Worm (Caenorhabditis elegans) whole organism, L1 larva: ENCODE data around the gene B0432.8.

Source experiments
- C04F5.9 ChIP-seq: sonication (generic microtip); optimal IDR thresholded peaks from 2 replicates; lab custom pipeline; 2016; ENCODE audit warnings: missing genetic modification characterization, missing compliant biosample characterization
- C34B4.2 ChIP-seq: sonication (generic microtip); optimal IDR thresholded peaks from 2 replicates; lab custom pipeline; 2017; ENCODE audit warnings: mild to moderate bottlenecking, missing genetic modification characterization, missing compliant biosample characterization
- F16B12.6 ChIP-seq: fragments of 150-350 bp; optimal IDR thresholded peaks from 2 replicates; lab custom pipeline; 2014; ENCODE audit warnings: missing biosample characterization, missing genetic modification characterization
- Y116A8C.19 ChIP-seq: sonication (generic microtip); optimal IDR thresholded peaks from 2 replicates; lab custom pipeline; 2016; ENCODE audit warnings: missing compliant biosample characterization, missing genetic modification characterization, borderline replicate concordance
- aha-1 ChIP-seq: fragments of 150-350 bp; optimal IDR thresholded peaks from 2 replicates; lab custom pipeline; 2014; ENCODE audit warnings: missing biosample characterization, missing genetic modification characterization
- alr-1 ChIP-seq: fragments of 200-800 bp; sonication (Bioruptor generic); optimal IDR thresholded peaks from 2 replicates; lab custom pipeline; 2018; ENCODE audit warnings: borderline replicate concordance, mild to moderate bottlenecking, missing genetic modification characterization, missing compliant biosample characterization
- aly-2 ChIP-seq: fragments of 150-350 bp; optimal IDR thresholded peaks from 2 replicates; lab custom pipeline; 2014; ENCODE audit warnings: missing biosample characterization, missing genetic modification characterization
- ama-1 ChIP-seq: fragments of 150-350 bp; optimal IDR thresholded peaks from 2 replicates; lab custom pipeline; 2014
- ceh-63 ChIP-seq: fragments of 200-800 bp; sonication (Bioruptor generic); optimal IDR thresholded peaks from 2 replicates; lab custom pipeline; 2018; ENCODE audit warnings: mild to moderate bottlenecking, missing genetic modification characterization, missing compliant biosample characterization
- ceh-8 ChIP-seq: fragments of 200-800 bp; sonication (Bioruptor generic); optimal IDR thresholded peaks from 2 replicates; lab custom pipeline; 2018; ENCODE audit warnings: mild to moderate bottlenecking, missing genetic modification characterization, moderate library complexity, missing compliant biosample characterization
- ceh-82 ChIP-seq, 3 experiments: fragments of 150-350 bp in 1 of 3; sonication (generic microtip) in 2 of 3; optimal IDR thresholded peaks; 2 replicates each; lab custom pipeline; 2014 to 2017; ENCODE audit warnings: missing biosample characterization in 3 of 3, missing genetic modification characterization in 3 of 3
- dpl-1 ChIP-seq, 3 experiments: fragments of 150-350 bp in 2 of 3; sonication (generic microtip) in 1 of 3; optimal IDR thresholded peaks; 2 replicates each; lab custom pipeline; 2014 to 2017; ENCODE audit warnings: missing biosample characterization in 3 of 3, missing genetic modification characterization in 3 of 3, missing genetic modification reagents in 3 of 3
- dsc-1 ChIP-seq: sonication (generic microtip); optimal IDR thresholded peaks from 2 replicates; lab custom pipeline; 2016; ENCODE audit warnings: mild to moderate bottlenecking, missing genetic modification characterization, missing compliant biosample characterization
- efl-3 ChIP-seq: fragments of 200-800 bp; sonication (Bioruptor generic); optimal IDR thresholded peaks from 2 replicates; lab custom pipeline; 2018; ENCODE audit warnings: mild to moderate bottlenecking, missing genetic modification characterization, missing compliant biosample characterization
- elt-2 ChIP-seq: sonication (generic microtip); optimal IDR thresholded peaks from 2 replicates; lab custom pipeline; 2016; ENCODE audit warnings: missing genetic modification characterization, mild to moderate bottlenecking, inconsistent platforms, missing compliant biosample characterization, missing genetic modification reagents
- ets-5 ChIP-seq: fragments of 200-800 bp; sonication (Bioruptor generic); IDR thresholded peaks from 2 replicates; pipeline ENCODE4 v1.3.6; 2022; ENCODE audit warnings: missing genetic modification characterization, missing compliant biosample characterization
- fkh-4 ChIP-seq: sonication (generic microtip); optimal IDR thresholded peaks from 2 replicates; lab custom pipeline; 2016; ENCODE audit warnings: missing compliant biosample characterization, missing genetic modification characterization, borderline replicate concordance
- fkh-8 ChIP-seq: sonication (generic microtip); optimal IDR thresholded peaks from 2 replicates; lab custom pipeline; 2016; ENCODE audit warnings: mild to moderate bottlenecking, missing genetic modification characterization, missing compliant biosample characterization
- hlh-4 ChIP-seq: sonication (generic microtip); optimal IDR thresholded peaks from 2 replicates; lab custom pipeline; 2016; ENCODE audit warnings: mild to moderate bottlenecking, missing genetic modification characterization, missing compliant biosample characterization
- hpl-2 ChIP-seq: fragments of 150-350 bp; optimal IDR thresholded peaks from 2 replicates; lab custom pipeline; 2014; ENCODE audit warnings: missing biosample characterization, missing genetic modification reagents, missing genetic modification characterization
- irx-1 ChIP-seq: sonication (generic microtip); optimal IDR thresholded peaks from 2 replicates; lab custom pipeline; 2016; ENCODE audit warnings: missing genetic modification characterization, missing compliant biosample characterization
- isw-1 ChIP-seq: fragments of 200-800 bp; sonication (Bioruptor generic); IDR thresholded peaks from 2 replicates; pipeline ENCODE4 v1.3.6; 2022; ENCODE audit warnings: missing genetic modification characterization, missing compliant biosample characterization
- jun-1 ChIP-seq: fragments of 150-350 bp; optimal IDR thresholded peaks from 2 replicates; lab custom pipeline; 2014; ENCODE audit warnings: missing biosample characterization, missing genetic modification reagents, missing genetic modification characterization
- lin-13 ChIP-seq: fragments of 150-350 bp; optimal IDR thresholded peaks from 2 replicates; lab custom pipeline; 2014; ENCODE audit warnings: missing biosample characterization, missing genetic modification reagents, missing genetic modification characterization
- lin-39 ChIP-seq: fragments of 150-350 bp; optimal IDR thresholded peaks from 2 replicates; lab custom pipeline; 2014; ENCODE audit warnings: missing biosample characterization, missing genetic modification reagents, missing genetic modification characterization
- lir-3 ChIP-seq: sonication (generic microtip); optimal IDR thresholded peaks from 2 replicates; lab custom pipeline; 2016; ENCODE audit warnings: mild to moderate bottlenecking, missing genetic modification characterization, moderate library complexity, missing compliant biosample characterization; ENCODE audit not compliant: poor library complexity
- lsy-2 ChIP-seq, 2 experiments: fragments of 150-350 bp; optimal IDR thresholded peaks; 2 replicates each; lab custom pipeline; 2014; ENCODE audit warnings: missing biosample characterization in 2 of 2, missing genetic modification characterization in 2 of 2
- mab-9 ChIP-seq: fragments of 200-800 bp; sonication (Bioruptor generic); IDR thresholded peaks from 2 replicates; pipeline ENCODE4 v1.3.6; 2022; ENCODE audit warnings: missing genetic modification reagents, missing genetic modification characterization, missing compliant biosample characterization
- mef-2 ChIP-seq: fragments of 150-350 bp; optimal IDR thresholded peaks from 2 replicates; lab custom pipeline; 2014; ENCODE audit warnings: missing biosample characterization, missing genetic modification characterization
- mep-1 ChIP-seq: fragments of 150-350 bp; optimal IDR thresholded peaks from 2 replicates; lab custom pipeline; 2014; ENCODE audit warnings: missing biosample characterization, missing genetic modification characterization
- nhr-12 ChIP-seq: sonication (generic microtip); optimal IDR thresholded peaks from 2 replicates; lab custom pipeline; 2017; ENCODE audit warnings: missing biosample characterization, missing genetic modification characterization
- nhr-20 ChIP-seq: sonication (generic microtip); optimal IDR thresholded peaks from 2 replicates; lab custom pipeline; 2016; ENCODE audit warnings: mild to moderate bottlenecking, missing genetic modification characterization, missing compliant biosample characterization
- nhr-28 ChIP-seq: fragments of 150-350 bp; optimal IDR thresholded peaks from 2 replicates; lab custom pipeline; 2014; ENCODE audit warnings: missing biosample characterization, missing genetic modification characterization
- nhr-47 ChIP-seq: sonication (generic microtip); optimal IDR thresholded peaks from 2 replicates; lab custom pipeline; 2016; ENCODE audit warnings: mild to moderate bottlenecking, missing genetic modification characterization, moderate library complexity, missing compliant biosample characterization
- nhr-71 ChIP-seq: sonication (generic microtip); optimal IDR thresholded peaks from 2 replicates; lab custom pipeline; 2016; ENCODE audit warnings: mild to moderate bottlenecking, missing genetic modification characterization, moderate library complexity, missing compliant biosample characterization
- nhr-76 ChIP-seq: sonication (generic microtip); optimal IDR thresholded peaks from 2 replicates; lab custom pipeline; 2017; ENCODE audit warnings: missing biosample characterization, missing genetic modification characterization
- nhr-77 ChIP-seq: fragments of 150-350 bp; optimal IDR thresholded peaks from 2 replicates; lab custom pipeline; 2014; ENCODE audit warnings: missing biosample characterization, missing genetic modification characterization
- nhr-85 ChIP-seq: sonication (generic microtip); peaks from one replicate; lab custom pipeline; 2016; ENCODE audit warnings: missing genetic modification characterization, inconsistent platforms, missing compliant biosample characterization
- nhr-90 ChIP-seq: sonication (generic microtip); optimal IDR thresholded peaks from 2 replicates; lab custom pipeline; 2016; ENCODE audit warnings: mild to moderate bottlenecking, missing genetic modification characterization, missing compliant biosample characterization; ENCODE audit not compliant: poor library complexity
- pqm-1 ChIP-seq: sonication (generic microtip); optimal IDR thresholded peaks from 3 replicates; lab custom pipeline; 2017; ENCODE audit warnings: missing biosample characterization, missing genetic modification characterization
- rnt-1 ChIP-seq: sonication (generic microtip); optimal IDR thresholded peaks from 2 replicates; lab custom pipeline; 2016; ENCODE audit warnings: mild to moderate bottlenecking, missing genetic modification characterization, moderate library complexity, missing compliant biosample characterization
- skn-1 ChIP-seq: fragments of 150-350 bp; optimal IDR thresholded peaks from 2 replicates; lab custom pipeline; 2014; ENCODE audit warnings: missing biosample characterization, missing genetic modification characterization
- snpc-4 ChIP-seq: fragments of 150-350 bp; optimal IDR thresholded peaks from 2 replicates; lab custom pipeline; 2014; ENCODE audit warnings: missing biosample characterization, missing genetic modification characterization
- snu-23 ChIP-seq: sonication (generic microtip); optimal IDR thresholded peaks from 2 replicates; lab custom pipeline; 2016; ENCODE audit warnings: missing genetic modification characterization, missing compliant biosample characterization
- sptf-1 ChIP-seq: fragments of 150-350 bp; optimal IDR thresholded peaks from 2 replicates; lab custom pipeline; 2014; ENCODE audit warnings: missing biosample characterization, missing genetic modification characterization
- swsn-7 ChIP-seq: sonication (generic microtip); optimal IDR thresholded peaks from 2 replicates; lab custom pipeline; 2016; ENCODE audit warnings: missing genetic modification characterization, missing compliant biosample characterization
- unc-30 ChIP-seq: sonication (generic microtip); optimal IDR thresholded peaks from 2 replicates; lab custom pipeline; 2017; ENCODE audit warnings: missing biosample characterization, missing genetic modification characterization
- unc-98 ChIP-seq: fragments of 200-800 bp; sonication (Bioruptor generic); IDR thresholded peaks from 2 replicates; pipeline ENCODE4 v1.3.6; 2022; ENCODE audit warnings: missing genetic modification characterization, missing compliant biosample characterization
- vab-15 ChIP-seq: sonication (generic microtip); optimal IDR thresholded peaks from 2 replicates; lab custom pipeline; 2017; ENCODE audit warnings: missing genotype, mild to moderate bottlenecking, missing genetic modification characterization, missing compliant biosample characterization
- xbp-1 ChIP-seq: sonication (generic microtip); optimal IDR thresholded peaks from 2 replicates; lab custom pipeline; 2016; ENCODE audit warnings: missing genetic modification characterization, missing compliant biosample characterization
- zag-1 ChIP-seq: fragments of 150-350 bp; optimal IDR thresholded peaks from 2 replicates; lab custom pipeline; 2014; ENCODE audit warnings: missing biosample characterization, missing genetic modification characterization
- ztf-4 ChIP-seq: fragments of 150-350 bp; optimal IDR thresholded peaks from 2 replicates; lab custom pipeline; 2014; ENCODE audit warnings: missing biosample characterization, missing genetic modification characterization

The B0432.8 gene

DNA sequence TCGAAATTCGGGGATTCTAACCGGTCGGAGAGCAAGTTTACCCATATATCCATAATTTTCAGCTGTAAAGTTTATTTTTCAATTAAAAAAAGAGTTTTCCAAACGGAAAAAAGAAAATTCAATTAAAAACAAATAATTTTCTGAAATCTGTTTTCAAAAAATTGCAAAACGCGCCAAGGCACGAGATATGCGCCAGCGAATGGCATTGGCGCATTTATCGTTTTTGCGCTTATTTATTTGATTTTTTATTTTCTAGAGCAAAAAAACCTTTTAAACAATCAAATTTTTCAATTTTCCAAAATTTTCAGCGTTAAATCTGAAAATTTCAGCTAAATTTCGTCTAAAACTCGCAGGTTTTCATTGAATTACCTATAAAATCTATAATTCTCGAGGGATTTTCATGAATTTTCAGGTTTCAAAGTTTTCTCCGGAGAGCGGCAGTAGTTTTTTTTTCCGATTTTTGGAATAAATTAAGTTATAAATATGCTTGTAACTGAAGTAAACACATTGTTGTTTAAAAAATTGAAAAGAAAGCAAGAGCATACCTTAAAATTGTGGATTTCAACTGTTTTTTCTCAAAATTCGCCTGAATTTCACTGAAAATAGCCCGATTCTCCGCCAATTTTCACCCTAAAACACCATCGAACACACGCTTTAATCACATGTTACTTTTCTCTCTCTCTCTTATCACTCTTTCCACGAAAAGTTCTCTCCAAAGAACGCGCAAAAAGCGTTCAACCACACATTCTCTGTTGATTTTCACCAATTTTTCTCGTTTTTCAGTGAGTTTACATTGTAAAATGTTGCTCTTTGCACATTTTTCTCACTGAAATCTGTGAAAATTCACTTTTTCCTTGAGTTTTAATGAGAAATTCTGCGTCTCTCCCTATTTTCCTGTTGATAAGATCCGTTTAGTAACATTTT lies 7.4 kb upstream of the B0432.8 start, which contains the start of gene B0432.10 (continued):
- TF ChIP-seq unc-30 (tag; lab: Kevin White, UChicago) (no peak), nhr-12 (tag; lab: Kevin White, UChicago) (no peak), nhr-28 (tag; lab: Kevin White, UChicago) (no peak), skn-1 (tag; lab: Kevin White, UChicago) (peak; percentile 95), swsn-7 (tag; lab: Kevin White, UChicago) (peak; percentile 89), snpc-4 (tag; lab: Kevin White, UChicago) (peak; percentile 84), aha-1 (tag; lab: Kevin White, UChicago) (peak; percentile 32), ets-5 (GFP tag; lab: Robert Waterston, UW) (no peak), vab-15 (no peak), irx-1 (tag; lab: Kevin White, UChicago) (peak; percentile 87), nhr-20 (tag; lab: Kevin White, UChicago) (peak; percentile 89), ceh-63 (GFP tag; lab: Kevin White, UChicago) (no peak), mab-9 (peak; percentile 82), efl-3 (GFP tag; lab: Kevin White, UChicago) (no peak), lir-3 (tag; lab: Kevin White, UChicago) (no peak), dpl-1 (GFP tag; optimal IDR thresholded peaks at IDR 0.05; lab: Kevin White, UChicago) (peak; percentile 97 to 98 (median 97)), pqm-1 (no peak), nhr-76 (tag; lab: Kevin White, UChicago) (no peak), jun-1 (tag; lab: Kevin White, UChicago) (peak; percentile 82), xbp-1 (tag; lab: Kevin White, UChicago) (peak; percentile 88), rnt-1 (tag; lab: Kevin White, UChicago) (peak; percentile 89), unc-98 (no peak), lsy-2 (tag; optimal IDR thresholded peaks at IDR 0.05; lab: Kevin White, UChicago) (peak; percentile 92), mef-2 (tag; lab: Kevin White, UChicago) (no peak), fkh-8 (tag; lab: Kevin White, UChicago) (peak; percentile 80), hpl-2 (GFP tag; lab: Kevin White, UChicago) (no peak), ztf-4 (peak; percentile 27), ceh-8 (GFP tag; lab: Kevin White, UChicago) (peak; percentile 61), fkh-4 (tag; lab: Kevin White, UChicago) (no peak), elt-2 (tag; lab: Kevin White, UChicago) (peak; percentile 52), nhr-71 (peak; percentile 91), nhr-90 (tag; lab: Kevin White, UChicago) (peak; percentile 86), zag-1 (tag; lab: Kevin White, UChicago) (no peak), isw-1 (peak; percentile 82), C04F5.9 (peak; percentile 65), lin-39 (peak; percentile 88), alr-1 (no peak), hlh-4 (tag; lab: Kevin White, UChicago) (no peak), nhr-85 (tag; lab: Kevin White, UChicago) (peak; percentile 90), C34B4.2 (tag; lab: Kevin White, UChicago) (no peak), sptf-1 (tag; lab: Kevin White, UChicago) (no peak), Y116A8C.19 (tag; lab: Kevin White, UChicago) (no peak), ceh-82 (tag; optimal IDR thresholded peaks at IDR 0.05; lab: Kevin White, UChicago) (peak; percentile 92 to 93 (median 93)), mep-1 (tag; lab: Kevin White, UChicago) (peak; percentile 99), snu-23 (GFP tag; lab: Kevin White, UChicago) (peak; percentile 93), ama-1 (lab: Kevin White, UChicago) (no peak), F16B12.6 (tag; lab: Kevin White, UChicago) (peak; percentile 64), aly-2 (tag; lab: Kevin White, UChicago) (peak; percentile 23), nhr-77 (tag; lab: Kevin White, UChicago) (peak; percentile 38), lin-13 (peak; percentile 85), nhr-47 (tag; lab: Kevin White, UChicago) (peak; percentile 92), dsc-1 (tag; lab: Kevin White, UChicago) (peak; percentile 88)
